Worm (Caenorhabditis elegans) whole organism, mixed stage, embryonic: ENCODE data around the gene klp-19.

ENCODE experiments used
- M03D4.4 ChIP-seq: sonication (generic microtip); optimal IDR thresholded peaks from 2 replicates; lab custom pipeline; 2017; ENCODE audit warnings: mild to moderate bottlenecking, missing genetic modification characterization, missing compliant biosample characterization
- ceh-39 ChIP-seq: fragments of 150-350 bp; optimal IDR thresholded peaks from 2 replicates; lab custom pipeline; 2014; ENCODE audit warnings: missing biosample characterization, missing genetic modification characterization
- ceh-43 ChIP-seq: fragments of 200-800 bp; sonication (Bioruptor generic); optimal IDR thresholded peaks from 2 replicates; lab custom pipeline; 2018; ENCODE audit warnings: mild to moderate bottlenecking, missing genetic modification characterization, moderate library complexity, missing compliant biosample characterization
- ceh-83 ChIP-seq: fragments of 200-800 bp; sonication (Bioruptor generic); optimal IDR thresholded peaks from 2 replicates; lab custom pipeline; 2018; ENCODE audit warnings: mild to moderate bottlenecking, missing genetic modification characterization, missing compliant biosample characterization
- ces-1 ChIP-seq: fragments of 150-350 bp; optimal IDR thresholded peaks from 2 replicates; lab custom pipeline; 2014; ENCODE audit warnings: missing biosample characterization, missing genetic modification reagents, missing genetic modification characterization
- cnd-1 ChIP-seq: fragments of 200-800 bp; sonication (Bioruptor generic); optimal IDR thresholded peaks from 2 replicates; lab custom pipeline; 2018; ENCODE audit warnings: mild to moderate bottlenecking, missing genetic modification characterization, missing compliant biosample characterization
- drap-1 ChIP-seq: fragments of 200-800 bp; sonication (Bioruptor generic); optimal IDR thresholded peaks from 3 replicates; lab custom pipeline; 2018; ENCODE audit warnings: mild to moderate bottlenecking, missing genetic modification characterization, missing compliant biosample characterization
- elt-1 ChIP-seq: sonication (generic microtip); optimal IDR thresholded peaks from 2 replicates; lab custom pipeline; 2017; ENCODE audit warnings: missing genetic modification characterization, mild to moderate bottlenecking, missing compliant biosample characterization, antibody characterized with exemption, moderate library complexity, borderline replicate concordance; ENCODE audit not compliant: insufficient read depth
- flh-1 ChIP-seq: fragments of 200-800 bp; sonication (Bioruptor generic); optimal IDR thresholded peaks from 2 replicates; lab custom pipeline; 2018; ENCODE audit warnings: mild to moderate bottlenecking, missing genetic modification characterization, moderate library complexity, missing compliant biosample characterization
- ham-2 ChIP-seq: fragments of 200-800 bp; sonication (Bioruptor generic); optimal IDR thresholded peaks from 2 replicates; lab custom pipeline; 2018; ENCODE audit warnings: mild to moderate bottlenecking, missing genetic modification characterization, missing compliant biosample characterization
- hlh-1 ChIP-seq: fragments of 150-350 bp; optimal IDR thresholded peaks from 2 replicates; lab custom pipeline; 2014; ENCODE audit warnings: missing biosample characterization, missing genetic modification reagents, missing genetic modification characterization
- lin-13 ChIP-seq: fragments of 150-350 bp; optimal IDR thresholded peaks from 2 replicates; lab custom pipeline; 2014; ENCODE audit warnings: missing biosample characterization, missing genetic modification characterization
- lin-32 ChIP-seq: fragments of 200-800 bp; sonication (Bioruptor generic); optimal IDR thresholded peaks from 2 replicates; lab custom pipeline; 2018; ENCODE audit warnings: mild to moderate bottlenecking, missing genetic modification characterization, missing compliant biosample characterization
- mls-2 ChIP-seq: sonication (generic microtip); optimal IDR thresholded peaks from 2 replicates; lab custom pipeline; 2016; ENCODE audit warnings: mild to moderate bottlenecking, missing genetic modification characterization, moderate library complexity, missing compliant biosample characterization
- nhr-12 ChIP-seq: fragments of 150-350 bp; optimal IDR thresholded peaks from 2 replicates; lab custom pipeline; 2014; ENCODE audit warnings: missing biosample characterization, missing genetic modification characterization
- nhr-2 ChIP-seq: fragments of 150-350 bp; optimal IDR thresholded peaks from 2 replicates; lab custom pipeline; 2014; ENCODE audit warnings: missing biosample characterization, missing genetic modification characterization
- nhr-237 ChIP-seq: fragments of 150-350 bp; optimal IDR thresholded peaks from 2 replicates; lab custom pipeline; 2014; ENCODE audit warnings: missing biosample characterization, missing genetic modification characterization
- nhr-28 ChIP-seq: fragments of 150-350 bp; optimal IDR thresholded peaks from 2 replicates; lab custom pipeline; 2014; ENCODE audit warnings: missing biosample characterization, missing genetic modification characterization
- nhr-76 ChIP-seq: sonication (generic microtip); optimal IDR thresholded peaks from 2 replicates; lab custom pipeline; 2017; ENCODE audit warnings: missing biosample characterization, missing genetic modification characterization
- pha-4 ChIP-seq: fragments of 150-350 bp; optimal IDR thresholded peaks from 2 replicates; lab custom pipeline; 2018; ENCODE audit warnings: missing biosample characterization, missing genetic modification reagents, missing genetic modification characterization
- sem-2 ChIP-seq: fragments of 200-800 bp; sonication (Bioruptor generic); optimal IDR thresholded peaks from 2 replicates; lab custom pipeline; 2018; ENCODE audit warnings: mild to moderate bottlenecking, missing genetic modification characterization, missing compliant biosample characterization
- snpc-4 ChIP-seq: fragments of 150-350 bp; optimal IDR thresholded peaks from 2 replicates; lab custom pipeline; 2014; ENCODE audit warnings: missing biosample characterization, missing genetic modification characterization
- sptf-1 ChIP-seq: sonication (generic microtip); optimal IDR thresholded peaks from 2 replicates; lab custom pipeline; 2017; ENCODE audit warnings: mild to moderate bottlenecking, missing genetic modification characterization, moderate library complexity, missing compliant biosample characterization
- tbx-8 ChIP-seq: fragments of 200-800 bp; sonication (Bioruptor generic); optimal IDR thresholded peaks from 2 replicates; lab custom pipeline; 2018; ENCODE audit warnings: mild to moderate bottlenecking, missing genetic modification characterization, moderate library complexity, missing compliant biosample characterization
- unc-120 ChIP-seq: sonication (generic microtip); optimal IDR thresholded peaks from 2 replicates; lab custom pipeline; 2017; ENCODE audit warnings: missing genetic modification characterization, missing compliant biosample characterization; ENCODE audit not compliant: poor library complexity, severe bottlenecking
- unc-62 ChIP-seq: fragments of 150-350 bp; optimal IDR thresholded peaks from 2 replicates; lab custom pipeline; 2014; ENCODE audit warnings: missing biosample characterization, missing genetic modification reagents, missing genetic modification characterization
- zip-8 ChIP-seq: fragments of 150-350 bp; optimal IDR thresholded peaks from 2 replicates; lab custom pipeline; 2014; ENCODE audit warnings: missing biosample characterization, missing genetic modification characterization
- ztf-11 ChIP-seq: fragments of 150-350 bp; optimal IDR thresholded peaks from 2 replicates; lab custom pipeline; 2014; ENCODE audit warnings: missing biosample characterization, missing genetic modification characterization

The klp-19 gene

DNA sequence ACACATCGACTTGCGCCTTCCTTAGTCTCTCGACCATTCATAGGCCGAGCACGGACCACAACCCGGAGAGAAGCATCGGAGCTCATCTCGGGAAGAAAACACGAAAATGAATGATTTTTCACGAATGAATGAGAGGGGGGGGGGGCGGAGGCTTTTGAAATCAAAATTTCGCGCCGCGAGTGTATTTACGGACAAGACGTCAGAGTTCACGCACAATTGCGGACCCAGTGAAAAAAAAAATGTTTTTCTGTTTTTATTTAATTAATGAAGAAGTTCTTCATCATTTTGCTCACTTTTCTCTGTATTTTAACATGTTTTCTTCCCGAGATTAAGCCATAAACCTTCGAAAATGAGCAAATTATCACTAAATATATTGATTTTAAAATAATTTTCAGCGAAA is at the start of gene klp-19, which contains the start of gene slc-36.1:
Gene klp-19 (minus strand): TSS at position 153 of the 400 bp plus-strand sequence.
Gene slc-36.1 (plus strand): TSS at position 396 of the 400 bp plus-strand sequence.
- TF ChIP-seq ces-1 (GFP tag; lab: Kevin White, UChicago) (peak; percentile 86), zip-8 (tag; lab: Kevin White, UChicago) (no peak), sptf-1 (tag; lab: Kevin White, UChicago) (peak; percentile 38), M03D4.4 (tag; lab: Kevin White, UChicago) (peak; percentile 17)

DNA sequence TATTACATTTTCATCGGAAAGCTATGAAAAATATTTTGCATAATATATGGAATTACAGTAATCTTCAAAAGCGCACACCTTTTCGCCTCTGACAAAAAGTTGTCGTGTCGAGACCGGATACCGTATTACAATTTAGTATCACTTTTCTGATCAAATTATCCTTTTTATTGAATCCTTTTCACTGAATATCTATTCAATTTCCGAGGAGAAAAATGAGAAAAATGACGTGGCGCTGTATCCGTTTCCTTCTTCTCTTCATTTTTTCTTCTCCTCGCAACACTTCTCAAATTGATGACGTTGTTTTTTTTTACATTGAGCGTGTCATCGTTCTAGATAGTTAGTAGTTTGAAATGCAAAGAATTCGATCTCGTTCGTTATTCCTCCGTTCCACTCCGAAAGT is 43.9 kb upstream of the klp-19 start:
- TF ChIP-seq ceh-39 = no peak
- TF ChIP-seq M03D4.4 (tag; lab: Kevin White, UChicago) = no peak
- no peak for TF ChIP-seq hlh-1 (tag; lab: Kevin White, UChicago)
- no peak for TF ChIP-seq cnd-1 (tag; lab: Kevin White, UChicago)
- no peak for TF ChIP-seq nhr-2 (tag; lab: Kevin White, UChicago)
- peak; percentile 26 for TF ChIP-seq ces-1 (GFP tag; lab: Kevin White, UChicago)
- TF ChIP-seq ceh-83 = no peak

DNA sequence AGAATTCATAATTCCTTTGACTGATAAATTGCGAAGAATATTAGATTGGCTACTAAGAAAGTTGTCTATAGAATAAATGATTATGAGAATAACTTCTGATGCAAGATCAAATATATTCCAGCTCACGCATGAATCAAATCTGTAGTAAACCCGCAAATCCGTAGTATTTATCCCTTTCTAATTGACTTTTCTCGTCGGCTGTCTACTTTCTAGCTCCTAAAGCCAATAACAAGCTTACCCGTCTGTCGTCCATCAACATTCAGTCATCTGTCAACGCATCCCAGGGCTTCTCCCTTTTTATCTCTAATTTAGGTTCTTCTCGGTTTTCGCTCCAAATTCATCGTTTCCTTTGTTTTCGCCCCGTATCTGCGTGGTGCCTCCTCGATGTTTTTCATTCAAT is 41.8 kb upstream of the klp-19 start:
- TF ChIP-seq ces-1 (GFP tag; lab: Kevin White, UChicago) = peak; percentile 91
- TF ChIP-seq nhr-76 (tag; lab: Kevin White, UChicago) = no peak
- TF ChIP-seq unc-62 (GFP tag; lab: Kevin White, UChicago) = peak; percentile 25
- TF ChIP-seq sptf-1 (tag; lab: Kevin White, UChicago) = no peak
- TF ChIP-seq, all 35 proteins: peak for 2

DNA sequence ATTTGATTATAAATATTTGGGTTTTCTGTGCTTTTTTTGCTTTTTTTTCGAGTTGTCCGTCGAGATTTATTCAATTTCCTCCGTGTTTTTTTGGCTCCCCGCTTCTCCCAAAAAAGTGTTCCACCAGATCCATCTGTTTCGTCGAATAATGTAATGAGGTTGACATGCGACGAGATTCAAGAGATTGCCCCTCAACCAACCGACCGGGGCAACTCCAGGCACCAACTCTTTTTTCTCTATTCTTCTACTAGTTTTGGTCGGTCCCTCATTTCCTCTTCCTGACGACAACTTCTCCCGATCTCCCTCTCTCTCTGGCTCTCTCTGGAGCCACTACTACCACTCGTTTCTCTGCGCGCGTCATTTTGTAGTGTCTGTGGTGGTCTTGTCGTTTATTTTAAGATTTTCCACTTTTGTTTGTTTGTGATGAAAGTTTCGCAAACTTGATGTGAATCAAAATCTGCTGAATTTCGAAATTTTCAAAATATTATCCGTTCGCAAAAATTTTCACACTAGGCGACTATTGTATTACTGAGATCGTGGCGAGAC is 40.8 kb upstream of the klp-19 start:
- peak; percentile 3 for TF ChIP-seq ces-1 (GFP tag; lab: Kevin White, UChicago)
- no peak for TF ChIP-seq pha-4 (tag; lab: Kevin White, UChicago)

DNA sequence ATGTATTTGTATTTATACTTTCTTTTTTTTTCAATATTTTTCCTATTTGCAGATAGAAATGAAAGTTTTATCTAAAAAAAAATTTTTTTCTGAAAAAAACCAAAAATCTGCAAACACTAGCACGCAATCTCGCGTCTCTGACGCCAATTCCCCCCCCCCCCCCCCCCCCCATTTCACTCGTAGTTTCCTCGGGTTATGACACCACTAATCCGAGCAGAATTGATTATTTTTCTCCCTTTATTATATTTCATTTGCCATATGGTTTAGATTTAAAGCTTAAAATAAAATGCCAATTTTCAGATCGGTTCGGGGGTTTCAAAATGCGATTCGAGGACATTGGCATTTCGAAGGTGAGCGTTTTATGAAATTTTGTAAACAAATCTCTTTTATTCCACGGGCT is 39.7 kb upstream of the klp-19 start, which contains the start of gene mtm-6:
Gene mtm-6 (plus strand): TSS at position 301 of the 400 bp plus-strand sequence.
- TF ChIP-seq nhr-76 (tag; lab: Kevin White, UChicago) = no peak
- TF ChIP-seq nhr-28 (tag; lab: Kevin White, UChicago) = no peak
- TF ChIP-seq flh-1 (GFP tag; lab: Kevin White, UChicago) = no peak
- TF ChIP-seq ces-1 (GFP tag; lab: Kevin White, UChicago) = no peak
- no peak for TF ChIP-seq ceh-39
- no peak for TF ChIP-seq mls-2 (tag; lab: Kevin White, UChicago)
- no peak for TF ChIP-seq ztf-11
- no peak for TF ChIP-seq lin-13 (tag; lab: Kevin White, UChicago)
- TF ChIP-seq hlh-1 (tag; lab: Kevin White, UChicago) = no peak
- TF ChIP-seq cnd-1 (tag; lab: Kevin White, UChicago) = no peak
- no peak for TF ChIP-seq unc-120 (tag; lab: Kevin White, UChicago)
- no peak for TF ChIP-seq nhr-12
- TF ChIP-seq nhr-2 (tag; lab: Kevin White, UChicago) = no peak

DNA sequence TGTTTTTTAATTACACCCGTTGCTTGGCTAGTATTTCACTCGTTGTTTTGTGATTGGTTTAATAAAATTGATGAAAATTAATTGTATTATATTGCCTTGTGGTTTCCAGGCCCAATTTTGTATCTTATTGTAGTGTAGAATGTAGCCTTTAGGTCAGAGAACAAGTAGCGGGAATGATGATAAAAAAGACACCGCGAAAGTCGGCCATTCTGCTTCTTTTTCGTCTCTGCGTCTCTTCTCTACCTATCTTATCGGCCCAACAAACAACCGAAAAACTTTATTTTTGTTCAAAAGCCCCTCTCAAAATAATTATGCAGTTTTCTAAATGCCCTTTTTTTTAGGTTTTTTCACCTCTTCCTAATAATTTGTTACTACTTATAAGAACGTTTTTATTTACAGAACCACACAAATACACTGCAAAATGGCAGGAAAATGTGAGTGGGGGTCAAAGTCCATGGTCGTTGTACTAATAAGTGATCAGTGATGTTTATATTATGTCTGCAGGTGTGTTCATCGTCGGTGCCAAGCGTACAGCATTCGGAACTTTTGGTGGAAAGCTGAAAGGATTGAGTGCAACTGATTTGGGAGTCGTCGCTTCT is 37.6 kb upstream of the klp-19 start, which contains the start of gene acaa-2:
Gene acaa-2 (plus strand): TSS at position 400 of the 599 bp plus-strand sequence.
- TF ChIP-seq ceh-43 (GFP tag; lab: Kevin White, UChicago) (no peak), ztf-11 (no peak), nhr-237 (tag; lab: Kevin White, UChicago) (peak; percentile 5), nhr-28 (tag; lab: Kevin White, UChicago) (peak; percentile 16), nhr-76 (tag; lab: Kevin White, UChicago) (no peak), zip-8 (tag; lab: Kevin White, UChicago) (no peak)

DNA sequence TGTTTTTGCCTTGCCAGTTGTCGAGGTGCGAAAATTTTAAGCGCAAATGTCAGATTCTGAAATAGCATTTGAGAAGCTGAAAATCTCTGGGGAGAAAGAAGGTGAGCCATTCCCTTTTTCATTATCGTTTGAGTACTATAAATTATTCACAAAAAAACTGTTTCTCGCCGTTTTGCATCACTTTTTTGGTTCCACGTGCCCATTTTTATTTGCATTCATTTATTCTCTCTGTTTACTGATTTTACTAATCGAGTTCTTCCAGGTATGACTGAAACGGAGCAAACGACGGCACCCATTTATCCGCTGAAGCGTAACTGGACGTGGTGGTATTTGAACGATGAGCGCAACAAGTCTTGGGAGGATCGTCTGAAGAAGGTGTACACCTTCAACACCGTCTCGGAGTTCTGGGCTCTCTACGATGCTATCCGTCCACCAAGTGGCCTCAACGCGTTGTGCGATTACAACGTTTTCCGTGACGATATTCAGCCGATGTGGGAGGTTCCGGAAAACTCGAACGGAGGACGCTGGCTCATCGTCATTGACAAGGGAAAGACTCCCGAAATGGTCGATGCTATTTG is 36.6 kb upstream of the klp-19 start:
- no peak for TF ChIP-seq M03D4.4 (tag; lab: Kevin White, UChicago)
- TF ChIP-seq ceh-43 (GFP tag; lab: Kevin White, UChicago) = no peak
- no peak for TF ChIP-seq snpc-4
- TF ChIP-seq ces-1 (GFP tag; lab: Kevin White, UChicago) = no peak
- no peak for TF ChIP-seq drap-1 (GFP tag; lab: Kevin White, UChicago)
- no peak for TF ChIP-seq lin-13 (tag; lab: Kevin White, UChicago)
- TF ChIP-seq nhr-76 (tag; lab: Kevin White, UChicago) = no peak
- no peak for TF ChIP-seq unc-120 (tag; lab: Kevin White, UChicago)
- no peak for TF ChIP-seq hlh-1 (tag; lab: Kevin White, UChicago)
- TF ChIP-seq sem-2 = no peak
- no peak for TF ChIP-seq elt-1 (tag; lab: Kevin White, UChicago)
- TF ChIP-seq tbx-8 = no peak
- TF ChIP-seq nhr-237 (tag; lab: Kevin White, UChicago) = no peak
- no peak for TF ChIP-seq lin-32 (GFP tag; lab: Kevin White, UChicago)
- TF ChIP-seq ham-2 (GFP tag; lab: Kevin White, UChicago) = no peak
